Worm (Caenorhabditis elegans) whole organism, late embryonic: ENCODE measurements around the gene ttr-3.

Source experiments
- C08G9.2 ChIP-seq: sonication (generic microtip); optimal IDR thresholded peaks from 2 replicates; lab custom pipeline; 2016; ENCODE audit warnings: mild to moderate bottlenecking, missing genetic modification characterization, moderate library complexity, missing compliant biosample characterization
- K02D7.2 ChIP-seq: sonication (generic microtip); optimal IDR thresholded peaks from 2 replicates; lab custom pipeline; 2017; ENCODE audit warnings: mild to moderate bottlenecking, missing genetic modification characterization, missing compliant biosample characterization
- K09A11.1 ChIP-seq: sonication (generic microtip); optimal IDR thresholded peaks from 2 replicates; lab custom pipeline; 2017; ENCODE audit warnings: antibody characterized with exemption, mild to moderate bottlenecking, missing genetic modification characterization, missing compliant biosample characterization; ENCODE audit not compliant: insufficient read depth
- Y22D7AL.16 ChIP-seq: sonication (generic microtip); optimal IDR thresholded peaks from 2 replicates; lab custom pipeline; 2016; ENCODE audit warnings: missing genetic modification characterization, missing compliant biosample characterization
- ahr-1 ChIP-seq: sonication (generic microtip); optimal IDR thresholded peaks from 2 replicates; lab custom pipeline; 2016; ENCODE audit warnings: missing genetic modification characterization, missing compliant biosample characterization
- ceh-14 ChIP-seq: sonication (generic microtip); optimal IDR thresholded peaks from 2 replicates; lab custom pipeline; 2016; ENCODE audit warnings: missing genotype, missing genetic modification characterization, missing compliant biosample characterization
- ceh-19 ChIP-seq: fragments of 200-800 bp; sonication (Bioruptor generic); optimal IDR thresholded peaks from 2 replicates; lab custom pipeline; 2018; ENCODE audit warnings: mild to moderate bottlenecking, missing genetic modification characterization, missing compliant biosample characterization
- ceh-22 ChIP-seq: sonication (generic microtip); optimal IDR thresholded peaks from 2 replicates; lab custom pipeline; 2017; ENCODE audit warnings: missing biosample characterization, missing genetic modification characterization
- ceh-24 ChIP-seq: sonication (generic microtip); optimal IDR thresholded peaks from 2 replicates; lab custom pipeline; 2016; ENCODE audit warnings: mild to moderate bottlenecking, missing genetic modification characterization, missing compliant biosample characterization
- ceh-34 ChIP-seq: sonication (generic microtip); optimal IDR thresholded peaks from 2 replicates; lab custom pipeline; 2016; ENCODE audit warnings: mild to moderate bottlenecking, missing genetic modification characterization, missing compliant biosample characterization
- ceh-48 ChIP-seq: sonication (generic microtip); optimal IDR thresholded peaks from 2 replicates; lab custom pipeline; 2016; ENCODE audit warnings: missing genetic modification characterization, inconsistent platforms, missing compliant biosample characterization
- ceh-6 ChIP-seq: fragments of 200-800 bp; sonication (Bioruptor generic); optimal IDR thresholded peaks from 2 replicates; lab custom pipeline; 2018; ENCODE audit warnings: mild to moderate bottlenecking, missing genetic modification characterization, missing compliant biosample characterization
- dmd-4 ChIP-seq: sonication (generic microtip); optimal IDR thresholded peaks from 2 replicates; lab custom pipeline; 2016; ENCODE audit warnings: borderline replicate concordance, missing genetic modification characterization, missing compliant biosample characterization
- dve-1 ChIP-seq: sonication (generic microtip); optimal IDR thresholded peaks from 2 replicates; lab custom pipeline; 2017; ENCODE audit warnings: antibody characterized with exemption, mild to moderate bottlenecking, missing genetic modification characterization, missing compliant biosample characterization
- elt-2 ChIP-seq: sonication (generic microtip); optimal IDR thresholded peaks from 2 replicates; lab custom pipeline; 2016; ENCODE audit warnings: missing genetic modification reagents, missing genetic modification characterization, missing compliant biosample characterization
- elt-4 ChIP-seq: sonication (generic microtip); optimal IDR thresholded peaks from 2 replicates; lab custom pipeline; 2016; ENCODE audit warnings: missing genetic modification characterization, missing compliant biosample characterization
- ets-4 ChIP-seq: sonication (generic microtip); optimal IDR thresholded peaks from 2 replicates; lab custom pipeline; 2016; ENCODE audit warnings: missing genetic modification characterization, missing compliant biosample characterization
- fkh-10 ChIP-seq: fragments of 150-350 bp; optimal IDR thresholded peaks from 2 replicates; lab custom pipeline; 2014; ENCODE audit warnings: missing biosample characterization, missing genetic modification reagents, missing genetic modification characterization
- madf-2 ChIP-seq: sonication (generic microtip); optimal IDR thresholded peaks from 2 replicates; lab custom pipeline; 2017; ENCODE audit warnings: missing genetic modification characterization, missing compliant biosample characterization
- nfya-1 ChIP-seq: sonication (generic microtip); optimal IDR thresholded peaks from 2 replicates; lab custom pipeline; 2017; ENCODE audit warnings: missing genetic modification characterization, mild to moderate bottlenecking, missing compliant biosample characterization, antibody characterized with exemption, moderate library complexity
- nhr-232 ChIP-seq: sonication (generic microtip); optimal IDR thresholded peaks from 2 replicates; lab custom pipeline; 2016; ENCODE audit warnings: missing genetic modification characterization, missing compliant biosample characterization
- npax-4 ChIP-seq: sonication (generic microtip); optimal IDR thresholded peaks from 2 replicates; lab custom pipeline; 2016; ENCODE audit warnings: missing genetic modification characterization, missing compliant biosample characterization
- pat-9 ChIP-seq: fragments of 200-800 bp; sonication (Bioruptor generic); optimal IDR thresholded peaks from 2 replicates; lab custom pipeline; 2018; ENCODE audit warnings: mild to moderate bottlenecking, missing genetic modification characterization, moderate library complexity, missing compliant biosample characterization
- pqm-1 ChIP-seq: sonication (generic microtip); optimal IDR thresholded peaks from 2 replicates; lab custom pipeline; 2016; ENCODE audit warnings: missing genetic modification characterization, missing compliant biosample characterization
- ref-2 ChIP-seq: sonication (generic microtip); optimal IDR thresholded peaks from 2 replicates; lab custom pipeline; 2016; ENCODE audit warnings: missing genetic modification characterization, missing compliant biosample characterization
- sox-2 ChIP-seq: fragments of 200-800 bp; sonication (Bioruptor generic); IDR thresholded peaks from 2 replicates; pipeline ENCODE4 v1.3.6; 2022; ENCODE audit warnings: missing genetic modification reagents, missing genetic modification characterization, missing compliant biosample characterization
- sox-4 ChIP-seq: sonication (generic microtip); optimal IDR thresholded peaks from 2 replicates; lab custom pipeline; 2017; ENCODE audit warnings: mild to moderate bottlenecking, missing genetic modification characterization, inconsistent platforms, missing compliant biosample characterization
- tbx-2 ChIP-seq: sonication (generic microtip); optimal IDR thresholded peaks from 2 replicates; lab custom pipeline; 2016; ENCODE audit warnings: missing genetic modification characterization, missing compliant biosample characterization
- tbx-7 ChIP-seq: sonication (generic microtip); optimal IDR thresholded peaks from 2 replicates; lab custom pipeline; 2016; ENCODE audit warnings: missing genotype, missing genetic modification characterization, missing compliant biosample characterization
- unc-42 ChIP-seq: sonication (generic microtip); optimal IDR thresholded peaks from 2 replicates; lab custom pipeline; 2016; ENCODE audit warnings: missing genotype, missing genetic modification characterization, missing compliant biosample characterization
- unc-55 ChIP-seq: sonication (generic microtip); optimal IDR thresholded peaks from 2 replicates; lab custom pipeline; 2017; ENCODE audit warnings: missing biosample characterization, missing genetic modification reagents, missing genetic modification characterization
- ztf-16 ChIP-seq: sonication (generic microtip); optimal IDR thresholded peaks from 2 replicates; lab custom pipeline; 2017; ENCODE audit warnings: missing genetic modification characterization, missing compliant biosample characterization

ttr-3 gene

DNA sequence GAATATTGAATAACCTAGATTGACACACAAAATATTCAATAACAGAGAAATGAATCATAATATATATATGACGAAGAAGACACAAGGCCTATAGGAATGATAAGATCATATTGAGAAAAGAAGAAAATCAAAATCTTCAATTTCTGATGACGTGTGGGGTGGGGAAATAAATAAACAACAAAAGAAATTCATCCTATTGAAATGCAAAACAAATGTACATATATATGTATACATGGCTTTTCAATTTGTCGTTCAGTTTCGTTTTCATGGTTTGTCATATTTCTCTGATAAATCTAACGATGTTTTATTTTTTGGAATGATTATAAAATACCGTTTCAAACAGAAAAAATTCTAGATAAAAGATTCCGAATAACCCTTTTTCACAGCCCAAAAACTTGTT lies at the start of gene ttr-3:
Gene ttr-3 (minus strand): TSS at position 101 of the 400 bp plus-strand sequence.
- no peak for TF ChIP-seq ceh-19 (GFP tag; lab: Kevin White, UChicago)
- no peak for TF ChIP-seq ref-2 (tag; lab: Kevin White, UChicago)
- TF ChIP-seq K09A11.1 (tag; lab: Kevin White, UChicago) = no peak
- TF ChIP-seq tbx-7 (tag; lab: Kevin White, UChicago) = no peak
- TF ChIP-seq nfya-1 = no peak
- no peak for TF ChIP-seq K02D7.2 (tag; lab: Kevin White, UChicago)
- no peak for TF ChIP-seq sox-4 (tag; lab: Kevin White, UChicago)
- TF ChIP-seq ets-4 (tag; lab: Kevin White, UChicago) = no peak
- TF ChIP-seq C08G9.2 = no peak
- no peak for TF ChIP-seq ceh-24 (tag; lab: Kevin White, UChicago)
- TF ChIP-seq pat-9 (tag; lab: Kevin White, UChicago) = no peak
- no peak for TF ChIP-seq nhr-232 (tag; lab: Kevin White, UChicago)
- TF ChIP-seq tbx-2 (tag; lab: Kevin White, UChicago) = no peak
- no peak for TF ChIP-seq ceh-34 (tag; lab: Kevin White, UChicago)
- no peak for TF ChIP-seq dve-1 (tag; lab: Kevin White, UChicago)
- TF ChIP-seq npax-4 (tag; lab: Kevin White, UChicago) = no peak
- no peak for TF ChIP-seq ahr-1
- TF ChIP-seq ceh-6 (GFP tag; lab: Kevin White, UChicago) = no peak
- no peak for TF ChIP-seq madf-2 (tag; lab: Kevin White, UChicago)

DNA sequence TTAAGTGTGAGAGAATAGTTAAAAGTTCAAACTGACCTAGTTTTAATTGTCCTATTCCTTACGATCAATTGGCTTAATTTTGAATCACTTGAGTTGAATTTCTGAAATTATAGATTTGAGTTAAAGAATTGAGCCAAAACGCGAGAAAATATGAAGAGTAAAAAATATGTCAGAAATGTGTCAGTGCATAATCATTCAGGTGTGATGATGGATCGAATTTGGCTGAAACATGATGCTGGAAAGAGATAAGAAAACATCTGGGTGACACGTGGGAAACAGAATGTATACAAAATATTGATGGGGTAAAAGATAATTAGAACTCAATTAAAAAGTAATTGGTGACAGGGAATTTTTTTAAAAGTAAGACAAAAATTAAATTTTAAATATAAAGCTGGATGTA lies 47.2 kb upstream of the ttr-3 start, which contains the start of gene R10E12.2:
Gene R10E12.2 (minus strand): TSS at position 101 of the 400 bp plus-strand sequence.
- TF ChIP-seq pqm-1 (tag; lab: Kevin White, UChicago) (no peak), Y22D7AL.16 (no peak), ceh-48 (no peak), tbx-2 (tag; lab: Kevin White, UChicago) (no peak), ztf-16 (tag; lab: Kevin White, UChicago) (no peak), madf-2 (tag; lab: Kevin White, UChicago) (no peak), pat-9 (tag; lab: Kevin White, UChicago) (no peak), elt-2 (tag; lab: Kevin White, UChicago) (no peak), fkh-10 (GFP tag; lab: Kevin White, UChicago) (no peak), unc-55 (GFP tag; lab: Kevin White, UChicago) (no peak), elt-4 (tag; lab: Kevin White, UChicago) (no peak)

DNA sequence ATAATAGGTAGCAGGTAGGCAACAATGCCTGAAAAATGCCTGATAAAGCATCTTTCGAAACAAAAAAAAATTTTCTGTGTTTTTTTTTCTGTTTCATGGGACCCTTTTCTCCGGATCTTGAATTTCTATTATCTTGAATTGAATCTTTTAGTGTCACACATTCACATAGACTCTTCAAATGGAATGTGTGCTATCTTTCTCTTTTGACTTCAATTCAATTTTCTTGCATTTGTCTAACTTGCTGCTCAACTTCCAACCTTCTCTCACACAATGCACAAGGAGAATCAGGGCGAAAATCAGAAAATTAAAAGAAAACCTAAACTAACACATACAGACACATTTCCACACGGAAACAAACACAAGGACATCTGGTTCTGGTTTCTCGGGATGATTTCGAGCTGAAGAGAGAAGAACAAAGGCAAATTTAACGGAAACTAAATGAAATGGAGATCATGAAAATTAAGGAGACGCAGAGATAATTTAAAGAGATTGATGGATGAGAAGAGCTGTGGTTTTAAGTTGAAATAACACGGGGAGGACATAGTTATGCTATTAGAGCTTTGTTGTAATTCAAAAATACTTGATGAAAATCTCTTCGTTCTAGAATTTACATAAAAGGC lies 45.8 kb upstream of the ttr-3 start:
- TF ChIP-seq elt-2 (tag; lab: Kevin White, UChicago) (no peak), unc-42 (tag; lab: Kevin White, UChicago) (peak; percentile 36), ceh-14 (no peak)

DNA sequence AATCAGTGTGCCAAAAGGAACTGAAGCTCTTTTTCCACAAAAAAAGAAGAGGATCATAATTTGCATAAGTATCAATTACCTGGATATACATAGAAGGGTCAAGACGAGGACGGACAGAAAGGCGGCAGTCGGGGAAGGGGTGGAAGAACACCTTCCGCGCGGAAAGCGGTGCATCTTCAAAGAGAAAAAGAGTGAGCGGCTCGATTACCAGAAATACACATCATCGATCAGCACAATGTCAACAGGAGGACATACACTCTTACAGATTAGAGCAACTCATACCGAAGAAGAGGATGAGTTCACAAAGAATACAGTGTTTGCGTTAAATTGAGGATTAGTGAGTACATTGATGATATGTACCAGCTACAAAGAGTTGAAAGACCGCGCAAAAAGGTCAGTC lies 42.8 kb upstream of the ttr-3 start:
- peak; percentile 40 for TF ChIP-seq ceh-34 (tag; lab: Kevin White, UChicago)
- TF ChIP-seq ceh-14 = no peak
- TF ChIP-seq sox-2 = no peak
- no peak for TF ChIP-seq madf-2 (tag; lab: Kevin White, UChicago)
- TF ChIP-seq dve-1 (tag; lab: Kevin White, UChicago) = no peak

DNA sequence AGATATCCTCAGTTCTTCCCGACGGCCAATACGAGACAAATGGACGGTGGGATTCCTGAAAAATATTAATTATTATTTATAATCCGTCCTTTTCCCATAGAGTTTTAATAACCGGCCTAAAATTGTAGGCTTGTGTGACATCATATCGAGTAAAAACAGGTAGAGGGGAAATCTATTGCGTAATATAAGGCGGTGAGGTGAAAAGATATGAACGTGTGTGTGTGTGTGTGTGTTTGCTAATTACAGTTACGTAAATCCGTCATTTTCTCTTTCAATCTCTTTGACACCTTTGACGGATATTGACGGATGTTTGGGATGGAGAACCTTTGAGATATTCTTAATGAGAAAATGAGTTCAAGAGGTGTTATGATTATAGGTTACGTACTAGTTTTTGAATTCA lies 38.9 kb upstream of the ttr-3 start:
- TF ChIP-seq ceh-22 (tag; lab: Kevin White, UChicago) = no peak
- no peak for TF ChIP-seq dmd-4
- peak; percentile 54 for TF ChIP-seq unc-55 (GFP tag; lab: Kevin White, UChicago)
- TF ChIP-seq, all 69 proteins: peak for 1
